Worm (Caenorhabditis elegans) whole organism, L2 larva: Measurements from ENCODE around the gene F54D12.8.

Experiments used
- R02D3.7 ChIP-seq: fragments of 150-350 bp; optimal IDR thresholded peaks from 2 replicates; lab custom pipeline; 2014; ENCODE audit warnings: missing biosample characterization, missing genetic modification characterization
- blmp-1 ChIP-seq: sonication (generic microtip); optimal IDR thresholded peaks from 2 replicates; lab custom pipeline; 2017; ENCODE audit warnings: missing genetic modification characterization, mild to moderate bottlenecking, missing compliant biosample characterization, antibody characterized with exemption, moderate library complexity; ENCODE audit not compliant: insufficient read depth
- dmd-4 ChIP-seq: sonication (generic microtip); optimal IDR thresholded peaks from 2 replicates; lab custom pipeline; 2017; ENCODE audit warnings: missing biosample characterization, missing genetic modification characterization
- lsy-2 ChIP-seq, 2 experiments: fragments of 150-350 bp in 1 of 2; sonication (generic microtip) in 1 of 2; optimal IDR thresholded peaks; 2 replicates each; lab custom pipeline; 2014 to 2017; ENCODE audit warnings: missing biosample characterization in 2 of 2, missing genetic modification characterization in 2 of 2
- nhr-25 ChIP-seq: fragments of 150-350 bp; sonication (generic microtip); optimal IDR thresholded peaks from 3 replicates; lab custom pipeline; 2014; ENCODE audit warnings: missing biosample characterization, missing genetic modification characterization
- nhr-6 ChIP-seq: fragments of 150-350 bp; optimal IDR thresholded peaks from 2 replicates; lab custom pipeline; 2014; ENCODE audit warnings: missing biosample characterization, missing genetic modification characterization
- nhr-77 ChIP-seq: fragments of 150-350 bp; optimal IDR thresholded peaks from 2 replicates; lab custom pipeline; 2014; ENCODE audit warnings: missing biosample characterization, missing genetic modification characterization
- peb-1 ChIP-seq: fragments of 150-350 bp; optimal IDR thresholded peaks from 2 replicates; lab custom pipeline; 2014; ENCODE audit warnings: missing biosample characterization, missing genetic modification characterization
- skn-1 ChIP-seq: sonication (generic microtip); optimal IDR thresholded peaks from 2 replicates; lab custom pipeline; 2017; ENCODE audit warnings: missing biosample characterization, missing genetic modification characterization
- unc-62 ChIP-seq: fragments of 150-350 bp; optimal IDR thresholded peaks from 2 replicates; lab custom pipeline; 2014; ENCODE audit warnings: missing biosample characterization, missing genetic modification reagents, missing genetic modification characterization

- TF ChIP-seq dmd-4 (no peak), skn-1 (tag; lab: Kevin White, UChicago) (no peak), R02D3.7 (no peak), unc-62 (no peak), blmp-1 (tag; lab: Kevin White, UChicago) (no peak), peb-1 (tag; lab: Kevin White, UChicago) (no peak), nhr-6 (tag; lab: Kevin White, UChicago) (no peak), nhr-25 (tag; lab: Kevin White, UChicago) (no peak), lsy-2 (tag; optimal IDR thresholded peaks at IDR 0.05; lab: Kevin White, UChicago) (peak in 1 of 2 experiments; percentile 75), nhr-77 (no peak)
Measured at ce11 chrII:1402167-1402619, 4.4 kb upstream of the F54D12.8 start, which contains the start of gene Y51H7C.7.
